Worm (Caenorhabditis elegans): ENCODE measurements around the gene C45B2.3.

C45B2.3 gene

DNA sequence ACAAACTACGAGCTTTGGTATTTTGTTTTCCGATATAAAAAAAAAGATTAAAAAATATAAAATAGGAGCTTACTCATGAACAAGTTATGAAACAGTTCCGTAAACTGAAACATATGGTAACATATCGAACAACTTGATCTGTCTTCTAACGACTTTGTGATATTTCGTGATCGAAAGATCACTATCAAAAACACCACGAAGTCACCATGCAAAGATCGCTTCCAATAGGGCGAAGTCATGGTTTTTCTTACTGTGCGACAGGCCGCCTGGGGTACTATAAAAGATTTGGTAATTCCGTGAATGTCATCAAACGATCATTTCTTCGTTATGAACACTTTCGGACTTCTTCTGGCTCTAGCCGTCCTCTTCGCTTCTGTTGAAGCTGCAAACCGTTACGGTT lies at the start of gene C45B2.3:
Gene C45B2.3, plus strand, starts transcription at position 301 of the 400 bp plus-strand sequence.
- TF ChIP-seq Y53F4B.3 (GFP tag; IDR thresholded peaks at IDR 0.05) (no peak), dpff-1 (tag; optimal IDR thresholded peaks at IDR 0.05) (no peak), snpc-1.1 (tag; optimal IDR thresholded peaks at IDR 0.05; ENCODE audit: insufficient read depth) (no peak)

DNA sequence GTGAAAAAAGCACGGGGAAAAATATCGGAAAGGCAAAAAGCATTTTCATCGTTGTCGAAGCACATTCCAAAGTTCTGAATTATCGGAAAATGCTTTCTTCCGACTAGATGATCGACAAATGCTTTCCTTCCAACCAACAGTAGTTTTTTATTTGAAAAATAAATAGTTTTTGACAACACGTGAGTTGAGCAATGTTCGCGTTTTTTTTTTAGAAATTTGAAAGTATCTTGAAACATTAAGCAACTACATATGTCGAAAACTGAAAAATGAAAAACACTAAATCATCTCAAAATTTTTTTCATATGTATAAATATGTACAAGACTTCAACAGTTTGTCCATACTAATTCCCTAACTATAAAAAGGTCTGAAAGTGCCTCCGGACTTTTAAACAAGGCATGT lies 43.2 kb upstream of the C45B2.3 start, which contains the start of gene hsp-25:
Gene hsp-25, minus strand, starts transcription at position 101 of the 400 bp plus-strand sequence.
- TF ChIP-seq F57A8.1 (GFP tag; optimal IDR thresholded peaks at IDR 0.05) (no peak), lir-1 (GFP tag; conservative IDR thresholded peaks at IDR 0.05) (no peak), rcor-1 (GFP tag; IDR thresholded peaks at IDR 0.05) (no peak), nhr-179 (tag; optimal IDR thresholded peaks at IDR 0.05) (no peak), madf-6 (GFP tag; IDR thresholded peaks at IDR 0.05) (no peak), nhr-120 (GFP tag; IDR thresholded peaks at IDR 0.05) (no peak), nhr-90 (tag; optimal IDR thresholded peaks at IDR 0.05) (no peak), chd-7 (tag; optimal IDR thresholded peaks at IDR 0.05) (no peak), K11D2.4 (GFP tag; IDR thresholded peaks at IDR 0.05) (no peak), cebp-1 (GFP tag; IDR thresholded peaks at IDR 0.05) (no peak), cebp-1 (tag; optimal IDR thresholded peaks at IDR 0.05) (no peak), nfya-2 (GFP tag; IDR thresholded peaks at IDR 0.05) (no peak), Y53G8AR.9 (GFP tag; conservative IDR thresholded peaks at IDR 0.05) (no peak), rpc-1 (optimal IDR thresholded peaks at IDR 0.05) (no peak), rpc-1 (tag; optimal IDR thresholded peaks at IDR 0.05) (no peak), lsy-27 (tag; optimal IDR thresholded peaks at IDR 0.05; ENCODE audit: borderline replicate concordance, insufficient read depth) (no peak), hmg-1.2 (GFP tag; IDR thresholded peaks at IDR 0.05) (no peak), tlf-1 (GFP tag; optimal IDR thresholded peaks at IDR 0.05) (no peak), let-607 (tag; optimal IDR thresholded peaks at IDR 0.05) (no peak), ztf-25 (GFP tag; IDR thresholded peaks at IDR 0.05) (no peak), mcd-1 (GFP tag; IDR thresholded peaks at IDR 0.05) (no peak), somi-1 (GFP tag; optimal IDR thresholded peaks at IDR 0.05) (no peak)

DNA sequence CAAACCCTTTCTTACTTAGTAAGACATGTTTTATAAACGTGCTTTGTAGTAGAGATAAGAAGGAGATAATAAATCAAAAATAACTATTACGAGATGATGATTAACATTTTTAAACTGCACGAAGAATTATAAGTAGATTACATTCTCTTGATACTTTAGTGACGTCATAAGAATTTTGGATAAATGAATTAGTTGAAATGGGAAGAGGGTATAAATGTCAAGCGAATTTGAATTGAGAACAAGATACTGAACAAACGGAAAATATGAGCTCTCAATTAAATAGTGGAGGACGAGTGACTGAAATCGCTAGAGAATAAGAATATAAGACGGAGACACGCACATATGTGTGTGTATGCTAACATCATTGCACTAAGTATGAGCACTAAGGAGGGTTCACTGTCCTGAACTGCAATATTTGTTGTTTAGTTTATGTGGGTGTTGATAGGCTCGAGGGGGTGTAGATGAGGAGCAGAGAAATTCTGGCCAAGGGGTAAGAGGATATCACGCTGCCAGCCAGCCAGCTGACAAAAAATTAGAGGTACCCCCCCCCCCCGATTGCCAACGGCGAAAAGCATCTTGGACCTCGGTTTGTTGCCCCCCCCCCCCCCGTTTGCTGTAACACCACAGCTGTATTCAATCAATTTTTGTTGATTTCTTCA lies 42.2 kb upstream of the C45B2.3 start:
- TF ChIP-seq B0261.1 (tag; optimal IDR thresholded peaks at IDR 0.05), result no peak
- TF ChIP-seq pbrm-1 (GFP tag; IDR thresholded peaks at IDR 0.05), result no peak
- TF ChIP-seq madf-8 (GFP tag; conservative IDR thresholded peaks at IDR 0.05), result no peak
- TF ChIP-seq pha-4 (tag; optimal IDR thresholded peaks at IDR 0.05), result no peak
- TF ChIP-seq attf-5 (GFP tag; optimal IDR thresholded peaks at IDR 0.05), result peak; percentile 20
- TF ChIP-seq zfh-2 (GFP tag; conservative IDR thresholded peaks at IDR 0.05), result peak; percentile 89
- TF ChIP-seq mel-28 (tag; optimal IDR thresholded peaks at IDR 0.05; ENCODE audit: borderline replicate concordance), result no peak
- TF ChIP-seq nhr-27 (tag; optimal IDR thresholded peaks at IDR 0.05), result no peak
- TF ChIP-seq F55B11.4 (tag; optimal IDR thresholded peaks at IDR 0.05; ENCODE audit: borderline replicate concordance, insufficient read depth), result no peak
- no peak for TF ChIP-seq die-1 (tag; optimal IDR thresholded peaks at IDR 0.05)
- TF ChIP-seq snpc-1.1 (tag; optimal IDR thresholded peaks at IDR 0.05; ENCODE audit: insufficient read depth), result no peak
- TF ChIP-seq F39B2.1 (GFP tag; IDR thresholded peaks at IDR 0.05), result no peak
- TF ChIP-seq cebp-1 (GFP tag; IDR thresholded peaks at IDR 0.05), result no peak
- TF ChIP-seq cebp-1 (tag; optimal IDR thresholded peaks at IDR 0.05), result peak; percentile 25
- no peak for TF ChIP-seq hrde-1 (tag; optimal IDR thresholded peaks at IDR 0.05; ENCODE audit: borderline replicate concordance)
- no peak for TF ChIP-seq rec-8 (tag; optimal IDR thresholded peaks at IDR 0.05)
- TF ChIP-seq hmg-20 (GFP tag; IDR thresholded peaks at IDR 0.05), result no peak
- no peak for TF ChIP-seq lin-35 (GFP tag; optimal IDR thresholded peaks at IDR 0.05)
- TF ChIP-seq egl-18 (GFP tag; IDR thresholded peaks at IDR 0.05), result no peak
- TF ChIP-seq sea-2 (GFP tag; IDR thresholded peaks at IDR 0.05), result no peak
- TF ChIP-seq somi-1 (GFP tag; optimal IDR thresholded peaks at IDR 0.05), result no peak
- no peak for TF ChIP-seq F37B4.10 (GFP tag; IDR thresholded peaks at IDR 0.05)
- TF ChIP-seq xnd-1 (tag; optimal IDR thresholded peaks at IDR 0.05), result no peak
- no peak for TF ChIP-seq ceh-27 (GFP tag; optimal IDR thresholded peaks at IDR 0.05)

Data from whole organism, young adult.